Worm (Caenorhabditis elegans) whole organism, L4 larva: Measurements from ENCODE around the gene C39F7.5.

ENCODE experiments used
- ama-1 ChIP-seq: fragments of 150-350 bp; optimal IDR thresholded peaks from 2 replicates; lab custom pipeline; 2014; ENCODE audit warnings: inconsistent platforms, mixed read lengths
- dve-1 ChIP-seq: sonication (generic microtip); optimal IDR thresholded peaks from 2 replicates; lab custom pipeline; 2017; ENCODE audit warnings: antibody characterized with exemption, mild to moderate bottlenecking, missing genetic modification characterization, missing compliant biosample characterization; ENCODE audit not compliant: insufficient read depth
- mdl-1 ChIP-seq, 2 experiments: fragments of 150-350 bp in 1 of 2; sonication (generic microtip) in 1 of 2; optimal IDR thresholded peaks; 2 replicates each; lab custom pipeline; 2014 to 2017; ENCODE audit warnings: missing biosample characterization in 2 of 2, missing genetic modification characterization in 2 of 2
- mep-1 ChIP-seq: fragments of 150-350 bp; sonication (generic microtip); optimal IDR thresholded peaks from 3 replicates; lab custom pipeline; 2014; ENCODE audit warnings: missing biosample characterization, missing genetic modification characterization
- pqm-1 ChIP-seq: sonication (generic microtip); optimal IDR thresholded peaks from 2 replicates; lab custom pipeline; 2017; ENCODE audit warnings: missing biosample characterization, missing genetic modification characterization

ce11 chrV:1317869-1318354, 53.3 kb downstream of the C39F7.5 start, which contains the start of gene F16B3.3:
- no peak for TF ChIP-seq mep-1 (tag; lab: Kevin White, UChicago)
- TF ChIP-seq ama-1: no peak
- no peak for TF ChIP-seq mdl-1 (tag; optimal IDR thresholded peaks at IDR 0.05; lab: Kevin White, UChicago)
- TF ChIP-seq dve-1 (tag; lab: Kevin White, UChicago): no peak
- no peak for TF ChIP-seq pqm-1 (tag; lab: Kevin White, UChicago)
